Worm (Caenorhabditis elegans): ENCODE results near the gene F09B9.5.

F09B9.5 gene

ce11 chrX:10176295-10176694, 21.7 kb downstream of the F09B9.5 start, which contains the start of gene ncs-4:
ncs-4 (plus strand) TSS chrX:10176521.
- TF ChIP-seq lir-3 (tag; optimal IDR thresholded peaks at IDR 0.05) (no peak), daf-16 (GFP tag; optimal IDR thresholded peaks at IDR 0.05) (peak in 1 of 2 experiments; percentile 65), daf-16 (tag; optimal IDR thresholded peaks at IDR 0.05) (no peak), zfp-3 (GFP tag; conservative IDR thresholded peaks at IDR 0.05) (no peak), hlh-11 (tag; optimal IDR thresholded peaks at IDR 0.05) (peak; percentile 37)

ce11 chrX:10182613-10183012, 28.0 kb downstream of the F09B9.5 start:
- TF ChIP-seq aha-1 (tag): peak; percentile 93
- no peak for TF ChIP-seq unc-130 (GFP tag; optimal IDR thresholded peaks at IDR 0.05)

ce11 chrX:10183695-10184094, 29.1 kb downstream of the F09B9.5 start, which contains the start of gene arrd-28:
arrd-28 (plus strand) TSS chrX:10183995.
- TF ChIP-seq php-3 (GFP tag; IDR thresholded peaks at IDR 0.05) (0 out of 2 replicates have a peak, but pooled peaks have one; percentile 24), lsy-2 (tag; optimal IDR thresholded peaks at IDR 0.05) (no peak)

ce11 chrX:10184708-10185107, 30.1 kb downstream of the F09B9.5 start:
- TF ChIP-seq ces-1 (GFP tag; optimal IDR thresholded peaks at IDR 0.05) (no peak), daf-12 (tag; optimal IDR thresholded peaks at IDR 0.05) (no peak), aha-1 (tag) (peak; percentile 90), hif-1 (tag; optimal IDR thresholded peaks at IDR 0.05) (no peak)

- TF ChIP-seq madf-5 (GFP tag; IDR thresholded peaks at IDR 0.05) (0 out of 4 replicates have a peak, but pooled peaks of 1 of the 2 experiments have one; percentile 33), lin-13 (GFP tag; optimal IDR thresholded peaks at IDR 0.05) (peak; percentile 26), lin-39 (tag; optimal IDR thresholded peaks at IDR 0.05) (no peak), unc-62 (GFP tag; optimal IDR thresholded peaks at IDR 0.05 in 1 of 2) (peak in 1 of 2 experiments; percentile 100), unc-62 (tag; optimal IDR thresholded peaks at IDR 0.05) (no peak), dmd-6 (GFP tag; IDR thresholded peaks at IDR 0.05) (peak; percentile 51), ztf-7 (tag; optimal IDR thresholded peaks at IDR 0.05) (no peak), R02D3.7 (tag; optimal IDR thresholded peaks at IDR 0.05) (no peak), ceh-32 (tag; optimal IDR thresholded peaks at IDR 0.05; ENCODE audit: poor library complexity) (no peak), attf-4 (tag; optimal IDR thresholded peaks at IDR 0.05) (no peak), ZK546.5 (tag; optimal IDR thresholded peaks at IDR 0.05) (no peak), Y75B8A.6 (GFP tag; IDR thresholded peaks at IDR 0.05) (no peak), mes-2 (tag; optimal IDR thresholded peaks at IDR 0.05; ENCODE audit: poor library complexity, severe bottlenecking) (peak; percentile 62), tag-97 (GFP tag; IDR thresholded peaks at IDR 0.05) (no peak), aly-2 (tag; optimal IDR thresholded peaks at IDR 0.05) (no peak), ceh-44 (GFP tag; IDR thresholded peaks at IDR 0.05) (peak; percentile 72; the same call in 1 of the 2 replicates), Y48G9A.11 (GFP tag; IDR thresholded peaks at IDR 0.05) (no peak), ceh-20 (GFP tag; IDR thresholded peaks at IDR 0.05) (peak; percentile 57; the same call in 1 of the 2 replicates), mxl-3 (GFP tag; optimal IDR thresholded peaks at IDR 0.05) (peak; percentile 92), zag-1 (tag; optimal IDR thresholded peaks at IDR 0.05) (no peak), hlh-30 (tag; optimal IDR thresholded peaks at IDR 0.05; ENCODE audit: insufficient read depth) (peak; percentile 95), daf-12 (tag; optimal IDR thresholded peaks at IDR 0.05) (no peak), mep-1 (tag; optimal IDR thresholded peaks at IDR 0.05) (peak; percentile 94), egl-27 (tag; optimal IDR thresholded peaks at IDR 0.05) (no peak), T20F7.1 (GFP tag; optimal IDR thresholded peaks at IDR 0.05) (peak; percentile 60), vab-7 (GFP tag; IDR thresholded peaks at IDR 0.05) (no peak), F26F4.8 (GFP tag; conservative IDR thresholded peaks at IDR 0.05) (no peak), egl-43 (GFP tag; IDR thresholded peaks at IDR 0.05) (peak; percentile 77; the same call in 1 of the 2 replicates), lim-7 (GFP tag; IDR thresholded peaks at IDR 0.05) (no peak), lin-29 (GFP tag; IDR thresholded peaks at IDR 0.05) (no peak), nhr-41 (GFP tag; IDR thresholded peaks at IDR 0.05) (0 out of 2 replicates have a peak, but pooled peaks have one; percentile 10), ama-1 (optimal IDR thresholded peaks at IDR 0.05) (peak; percentile 14), duxl-1 (tag; optimal IDR thresholded peaks at IDR 0.05; ENCODE audit: poor library complexity) (peak; percentile 43)
Observed at ce11 chrX:10188493-10188895, 33.9 kb downstream of the F09B9.5 start.

All from whole organism, L4 larva.